Worm (Caenorhabditis elegans): Measurements from ENCODE around the gene lmd-3.
"Not testable (repeated sequence)": the region's sequence is repeated elsewhere in the genome, so short reads cannot be mapped to it uniquely, and the experiment has no call there.

Gene lmd-3

ce11 chrV:8431295-8431694 is 13.3 kb downstream of the lmd-3 start:
- TF ChIP-seq vab-7 (GFP tag; IDR thresholded peaks at IDR 0.05): peak; percentile 66
- TF ChIP-seq ceh-20 (GFP tag; IDR thresholded peaks at IDR 0.05): 0 out of 2 replicates have a peak, but pooled peaks have one; percentile 58
- TF ChIP-seq dmd-9 (GFP tag; IDR thresholded peaks at IDR 0.05): 0 out of 2 replicates have a peak, but pooled peaks have one; percentile 39
- TF ChIP-seq lin-1 (GFP tag; IDR thresholded peaks at IDR 0.05): peak; percentile 63; the same call in 1 of the 2 replicates
- 0 out of 2 replicates have a peak, but pooled peaks have one; percentile 14 for TF ChIP-seq dmd-6 (GFP tag; IDR thresholded peaks at IDR 0.05)
- 0 out of 4 replicates have a peak, but pooled peaks of 1 of the 2 experiments have one; percentile 54 for TF ChIP-seq madf-5 (GFP tag; IDR thresholded peaks at IDR 0.05)
- TF ChIP-seq lin-38 (GFP tag; IDR thresholded peaks at IDR 0.05): peak; percentile 65
- TF ChIP-seq snpc-1.2 (GFP tag; IDR thresholded peaks at IDR 0.05): 0 out of 2 replicates have a peak, but pooled peaks have one; percentile 24
- 0 out of 2 replicates have a peak, but pooled peaks have one; percentile 33 for TF ChIP-seq ZK337.2 (GFP tag; IDR thresholded peaks at IDR 0.05)
- 0 out of 2 replicates have a peak, but pooled peaks have one; percentile 28 for TF ChIP-seq Y48G9A.11 (GFP tag; IDR thresholded peaks at IDR 0.05)
- peak; percentile 33; the same call in 1 of the 2 replicates for TF ChIP-seq pha-4 (GFP tag; IDR thresholded peaks at IDR 0.05)
- not testable (repeated sequence) for TF ChIP-seq pha-4 (tag; optimal IDR thresholded peaks at IDR 0.05)
- peak; percentile 14 for TF ChIP-seq mes-2 (tag; optimal IDR thresholded peaks at IDR 0.05; ENCODE audit: poor library complexity, severe bottlenecking)
- 0 out of 2 replicates have a peak, but pooled peaks have one; percentile 43 for TF ChIP-seq nhr-41 (GFP tag; IDR thresholded peaks at IDR 0.05)
- TF ChIP-seq lim-7 (GFP tag; IDR thresholded peaks at IDR 0.05): peak; percentile 77
- peak; percentile 45; the same call in 1 of the 2 replicates for TF ChIP-seq T26A8.4 (GFP tag; IDR thresholded peaks at IDR 0.05)
- 0 out of 2 replicates have a peak, but pooled peaks have one; percentile 48 for TF ChIP-seq madf-9 (GFP tag; conservative IDR thresholded peaks at IDR 0.05)
- peak; percentile 30; the same call in 1 of the 2 replicates for TF ChIP-seq tra-1 (GFP tag; IDR thresholded peaks at IDR 0.05)
- peak; percentile 87 for TF ChIP-seq dmd-8 (GFP tag; IDR thresholded peaks at IDR 0.05)
- TF ChIP-seq F26F4.8 (GFP tag; conservative IDR thresholded peaks at IDR 0.05): peak; percentile 75
- TF ChIP-seq hmg-1.1 (GFP tag; IDR thresholded peaks at IDR 0.05): peak; percentile 46; the same call in 1 of the 2 replicates
- TF ChIP-seq arid-1 (GFP tag; conservative IDR thresholded peaks at IDR 0.05): peak; percentile 78
- peak; percentile 75 for TF ChIP-seq egl-43 (GFP tag; IDR thresholded peaks at IDR 0.05)
- TF ChIP-seq D1046.2 (GFP tag; IDR thresholded peaks at IDR 0.05): 0 out of 2 replicates have a peak, but pooled peaks have one; percentile 44
- 0 out of 2 replicates have a peak, but pooled peaks have one; percentile 76 for TF ChIP-seq Y75B8A.6 (GFP tag; IDR thresholded peaks at IDR 0.05)

ce11 chrV:8428585-8429414 is 15.8 kb downstream of the lmd-3 start:
- TF ChIP-seq hmg-1.1 (GFP tag; IDR thresholded peaks at IDR 0.05) (0 out of 2 replicates have a peak, but pooled peaks have one; percentile 22), lsy-2 (tag; optimal IDR thresholded peaks at IDR 0.05) (peak in 1 of 2 experiments; percentile 44), unc-62 (GFP tag; optimal IDR thresholded peaks at IDR 0.05 in 1 of 2) (peak in 1 of 2 experiments; percentile 96), unc-62 (tag; optimal IDR thresholded peaks at IDR 0.05) (no peak), nhr-28 (tag; optimal IDR thresholded peaks at IDR 0.05) (no peak), lin-39 (tag; optimal IDR thresholded peaks at IDR 0.05) (no peak), egl-43 (GFP tag; IDR thresholded peaks at IDR 0.05) (no peak), mxl-3 (GFP tag; optimal IDR thresholded peaks at IDR 0.05) (no peak), gei-8 (GFP tag; optimal IDR thresholded peaks at IDR 0.05) (no peak), ctbp-1 (GFP tag; IDR thresholded peaks at IDR 0.05) (no peak), F10B5.3 (tag; optimal IDR thresholded peaks at IDR 0.05) (no peak), hlh-30 (tag; optimal IDR thresholded peaks at IDR 0.05; ENCODE audit: insufficient read depth) (peak; percentile 38), T20F7.1 (GFP tag; optimal IDR thresholded peaks at IDR 0.05) (no peak), F37D6.2 (tag; optimal IDR thresholded peaks at IDR 0.05) (no peak)
